Fruit fly (Drosophila melanogaster) whole organism, embryonic: ENCODE measurements around the gene Hn.

Experiments used
- B-H2 ChIP-seq: fragments of 200-800 bp; sonication (Bioruptor generic); optimal IDR thresholded peaks from 2 replicates; lab custom pipeline; 2018; ENCODE audit warnings: missing biosample characterization, mild to moderate bottlenecking, missing genetic modification characterization
- Blimp-1 ChIP-seq: fragments of 200-800 bp; sonication (Bioruptor generic); optimal IDR thresholded peaks from 3 replicates; lab custom pipeline; 2018; ENCODE audit warnings: missing biosample characterization, missing genetic modification characterization, mild to moderate bottlenecking, moderate library complexity, missing genetic modification reagents
- CG1024 ChIP-seq: fragments of 200-800 bp; sonication (Bioruptor generic); IDR thresholded peaks from 2 replicates; pipeline ENCODE4 v1.3.6; 2022; ENCODE audit warnings: missing biosample characterization, missing genetic modification characterization
- CG11456 ChIP-seq: fragments of 200-800 bp; sonication (Bioruptor generic); IDR thresholded peaks from 3 replicates; pipeline ENCODE4 v1.3.6; 2022; ENCODE audit warnings: missing biosample characterization, missing genetic modification characterization
- CG11504 ChIP-seq: fragments of 200-800 bp; sonication (Bioruptor generic); optimal IDR thresholded peaks from 3 replicates; lab custom pipeline; 2019; ENCODE audit warnings: missing biosample characterization, mild to moderate bottlenecking, missing genetic modification characterization, moderate library complexity
- CG11695 ChIP-seq: fragments of 200-800 bp; sonication (Bioruptor generic); IDR thresholded peaks from 3 replicates; pipeline ENCODE4 v1.3.6; 2022; ENCODE audit warnings: missing biosample characterization, missing genetic modification characterization
- CG12104 ChIP-seq: fragments of 200-800 bp; sonication (Bioruptor generic); optimal IDR thresholded peaks from 3 replicates; lab custom pipeline; 2016; ENCODE audit warnings: missing biosample characterization, missing genetic modification characterization
- CG15514 ChIP-seq: fragments of 200-800 bp; sonication (Bioruptor generic); optimal IDR thresholded peaks from 3 replicates; lab custom pipeline; 2017; ENCODE audit warnings: missing biosample characterization, missing genetic modification characterization, mild to moderate bottlenecking, moderate library complexity, missing genetic modification reagents
- CG1832 ChIP-seq: fragments of 200-800 bp; sonication (Bioruptor generic); optimal IDR thresholded peaks from 2 replicates; lab custom pipeline; 2017; ENCODE audit warnings: missing biosample characterization, mild to moderate bottlenecking, missing genetic modification characterization, inconsistent platforms
- CG2712 ChIP-seq: fragments of 200-800 bp; optimal IDR thresholded peaks from 3 replicates; lab custom pipeline; 2019; ENCODE audit warnings: missing biosample characterization, mild to moderate bottlenecking, missing genetic modification characterization, moderate library complexity
- CG31388 ChIP-seq: fragments of 200-800 bp; sonication (Bioruptor generic); optimal IDR thresholded peaks from 2 replicates; lab custom pipeline; 2016; ENCODE audit warnings: missing biosample characterization, missing genetic modification characterization
- CG3726 ChIP-seq: fragments of 200-800 bp; sonication (Bioruptor generic); IDR thresholded peaks from 3 replicates; pipeline ENCODE4, ENCODE4 v1.3.6; 2022; ENCODE audit warnings: missing biosample characterization, missing genetic modification characterization
- CG6175 ChIP-seq: fragments of 200-800 bp; sonication (Bioruptor generic); IDR thresholded peaks from 3 replicates; pipeline ENCODE4 v1.3.6; 2022; ENCODE audit warnings: missing biosample characterization, missing genetic modification characterization
- CG9876 ChIP-seq: fragments of 200-800 bp; sonication (Bioruptor generic); optimal IDR thresholded peaks from 2 replicates; lab custom pipeline; 2016; ENCODE audit warnings: missing biosample characterization, missing genetic modification characterization
- Dad ChIP-seq: fragments of 200-800 bp; sonication (Bioruptor generic); optimal IDR thresholded peaks from 3 replicates; lab custom pipeline; 2016; ENCODE audit warnings: missing biosample characterization, missing genetic modification characterization
- Doc2 ChIP-seq: fragments of 200-800 bp; sonication (Bioruptor generic); IDR thresholded peaks from 2 replicates; pipeline ENCODE4 v1.3.6; 2022; ENCODE audit warnings: missing biosample characterization, missing genetic modification characterization
- Fer3 ChIP-seq: fragments of 200-800 bp; sonication (Bioruptor generic); optimal IDR thresholded peaks from 2 replicates; lab custom pipeline; 2018; ENCODE audit warnings: missing biosample characterization, mild to moderate bottlenecking, missing genetic modification characterization, moderate library complexity
- Gug ChIP-seq: fragments of 200-800 bp; sonication (Bioruptor generic); IDR thresholded peaks from 4 replicates; pipeline ENCODE4 v1.3.6; 2022; ENCODE audit warnings: missing biosample characterization, missing genetic modification characterization
- H2.0 ChIP-seq: fragments of 200-800 bp; sonication (Bioruptor generic); IDR thresholded peaks from 2 replicates; pipeline ENCODE4 v1.3.6; 2022; ENCODE audit warnings: missing biosample characterization, missing genetic modification characterization
- Hey ChIP-seq: fragments of 200-800 bp; sonication (Bioruptor generic); optimal IDR thresholded peaks from 3 replicates; lab custom pipeline; 2018; ENCODE audit warnings: missing biosample characterization, mild to moderate bottlenecking, missing genetic modification characterization
- Hr51 ChIP-seq, 2 experiments: fragments of 200-800 bp; sonication (Bioruptor generic); optimal IDR thresholded peaks; 2 replicates in 1 of 2; 3 replicates in 1 of 2; lab custom pipeline; 2016 to 2018; ENCODE audit warnings: missing biosample characterization in 2 of 2, missing genetic modification characterization in 2 of 2, mild to moderate bottlenecking in 1 of 2, moderate library complexity in 1 of 2
- Med ChIP-seq: fragments of 200-800 bp; sonication (Bioruptor generic); peaks from one replicate; lab custom pipeline; 2016; ENCODE audit warnings: missing biosample characterization, missing genetic modification characterization, mild to moderate bottlenecking, inconsistent platforms, moderate library complexity
- NK7.1 ChIP-seq: fragments of 200-800 bp; sonication (Bioruptor generic); optimal IDR thresholded peaks from 3 replicates; lab custom pipeline; 2016; ENCODE audit warnings: missing biosample characterization, missing genetic modification characterization
- Nf-YB ChIP-seq: fragments of 200-800 bp; sonication (Bioruptor generic); optimal IDR thresholded peaks from 3 replicates; lab custom pipeline; 2019; ENCODE audit warnings: missing biosample characterization, mild to moderate bottlenecking, missing genetic modification characterization, moderate library complexity
- PHDP ChIP-seq: fragments of 200-800 bp; sonication (Bioruptor generic); optimal IDR thresholded peaks from 3 replicates; lab custom pipeline; 2018; ENCODE audit warnings: missing biosample characterization, mild to moderate bottlenecking, missing genetic modification characterization, moderate library complexity
- Ptx1 ChIP-seq: fragments of 200-800 bp; sonication (Bioruptor generic); IDR thresholded peaks from 2 replicates; pipeline ENCODE4 v1.3.6; 2022; ENCODE audit warnings: missing biosample characterization, missing genetic modification characterization
- Side ChIP-seq: fragments of 200-800 bp; sonication (Bioruptor generic); optimal IDR thresholded peaks from 2 replicates; lab custom pipeline; 2016; ENCODE audit warnings: missing biosample characterization, missing genetic modification characterization
- Sox102F ChIP-seq: fragments of 200-800 bp; sonication (Bioruptor generic); optimal IDR thresholded peaks from 2 replicates; lab custom pipeline; 2018; ENCODE audit warnings: missing biosample characterization, mild to moderate bottlenecking, missing genetic modification characterization, moderate library complexity
- Taf1 ChIP-seq: fragments of 200-800 bp; sonication (Bioruptor generic); IDR thresholded peaks from 2 replicates; pipeline ENCODE4 v1.3.6; 2022; ENCODE audit warnings: missing biosample characterization, missing genetic modification characterization
- bsh ChIP-seq, 2 experiments: fragments of 200-800 bp; sonication (Bioruptor generic); optimal IDR thresholded peaks; 2 replicates each; lab custom pipeline; 2017 to 2018; ENCODE audit warnings: mild to moderate bottlenecking in 2 of 2, missing biosample characterization in 2 of 2, missing genetic modification characterization in 2 of 2, moderate library complexity in 1 of 2
- corto ChIP-seq: fragments of 200-800 bp; sonication (Bioruptor generic); optimal IDR thresholded peaks from 2 replicates; lab custom pipeline; 2016; ENCODE audit warnings: missing biosample characterization, mild to moderate bottlenecking, missing genetic modification characterization, moderate library complexity
- dmrt11E ChIP-seq: fragments of 200-800 bp; sonication (Bioruptor generic); optimal IDR thresholded peaks from 3 replicates; lab custom pipeline; 2018; ENCODE audit warnings: missing biosample characterization, mild to moderate bottlenecking, missing genetic modification characterization, moderate library complexity
- emc ChIP-seq: fragments of 200-800 bp; sonication (Bioruptor generic); optimal IDR thresholded peaks from 2 replicates; lab custom pipeline; 2016; ENCODE audit warnings: missing biosample characterization, missing genetic modification characterization
- ems ChIP-seq: fragments of 200-800 bp; sonication (Bioruptor generic); optimal IDR thresholded peaks from 3 replicates; lab custom pipeline; 2016; ENCODE audit warnings: missing biosample characterization, missing genetic modification characterization
- fd96Cb ChIP-seq: fragments of 200-800 bp; sonication (Bioruptor generic); optimal IDR thresholded peaks from 2 replicates; lab custom pipeline; 2018; ENCODE audit warnings: missing biosample characterization, mild to moderate bottlenecking, missing genetic modification characterization, moderate library complexity
- grn ChIP-seq: fragments of 200-800 bp; sonication (Bioruptor generic); optimal IDR thresholded peaks from 3 replicates; lab custom pipeline; 2017; ENCODE audit warnings: missing biosample characterization, missing genetic modification characterization
- hkb ChIP-seq, 2 experiments: fragments of 200-800 bp in 1 of 2; fragments of >200 bp in 1 of 2; sonication (Bioruptor generic) in 1 of 2; IDR thresholded peaks in 1 of 2; optimal IDR thresholded peaks in 1 of 2; 2 replicates each; pipeline versions ENCODE4 v1.3.6 to Lab custom; 2017 to 2022; ENCODE audit warnings: missing biosample characterization in 1 of 2, missing genetic modification characterization in 1 of 2
- ind ChIP-seq: fragments of 200-800 bp; sonication (Bioruptor generic); optimal IDR thresholded peaks from 3 replicates; lab custom pipeline; 2016; ENCODE audit warnings: missing biosample characterization, missing genetic modification characterization
- lab ChIP-seq: fragments of 200-800 bp; sonication (Bioruptor generic); optimal IDR thresholded peaks from 3 replicates; lab custom pipeline; 2017; ENCODE audit warnings: missing biosample characterization, missing genetic modification characterization, mild to moderate bottlenecking, moderate library complexity, missing genetic modification reagents
- nau ChIP-seq: fragments of 200-800 bp; sonication (Bioruptor generic); optimal IDR thresholded peaks from 3 replicates; lab custom pipeline; 2017; ENCODE audit warnings: missing biosample characterization, mild to moderate bottlenecking, missing genetic modification characterization, missing genetic modification reagents
- pb ChIP-seq: fragments of 200-800 bp; sonication (Bioruptor generic); optimal IDR thresholded peaks from 3 replicates; lab custom pipeline; 2016; ENCODE audit warnings: missing biosample characterization, missing genetic modification characterization
- psq ChIP-seq: fragments of 200-800 bp; sonication (Bioruptor generic); optimal IDR thresholded peaks from 2 replicates; lab custom pipeline; 2017; ENCODE audit warnings: missing biosample characterization, missing genetic modification characterization
- ranshi ChIP-seq: fragments of 200-800 bp; sonication (Bioruptor generic); IDR thresholded peaks from 2 replicates; pipeline ENCODE4 v1.3.6; 2022; ENCODE audit warnings: missing biosample characterization, missing genetic modification characterization
- sens ChIP-seq: fragments of 200-800 bp; sonication (Bioruptor generic); peaks from one replicate; lab custom pipeline; 2016; ENCODE audit warnings: missing biosample characterization, missing genetic modification characterization
- sens-2 ChIP-seq: fragments of 200-800 bp; sonication (Bioruptor generic); IDR thresholded peaks from 2 replicates; pipeline ENCODE4 v1.3.6; 2022; ENCODE audit warnings: missing biosample characterization, missing genetic modification characterization
- sisA ChIP-seq: fragments of 200-800 bp; sonication (Bioruptor generic); IDR thresholded peaks from 2 replicates; pipeline ENCODE4 v1.3.6; 2022; ENCODE audit warnings: missing biosample characterization, missing genetic modification characterization
- tx ChIP-seq: fragments of 200-800 bp; sonication (Bioruptor generic); optimal IDR thresholded peaks from 2 replicates; lab custom pipeline; 2016; ENCODE audit warnings: missing biosample characterization, missing genetic modification characterization
- unpg ChIP-seq: fragments of 200-800 bp; sonication (Bioruptor generic); optimal IDR thresholded peaks from 3 replicates; lab custom pipeline; 2018; ENCODE audit warnings: missing biosample characterization, mild to moderate bottlenecking, missing genetic modification characterization, moderate library complexity
- vfl ChIP-seq: fragments of 200-800 bp; sonication (Bioruptor generic); optimal IDR thresholded peaks from 2 replicates; lab custom pipeline; 2016; ENCODE audit warnings: missing biosample characterization, missing genetic modification characterization
- vvl ChIP-seq: fragments of 200-800 bp; sonication (Bioruptor generic); IDR thresholded peaks from 2 replicates; pipeline ENCODE4 v1.3.6; 2022; ENCODE audit warnings: missing biosample characterization, missing genetic modification characterization

Hn gene

DNA sequence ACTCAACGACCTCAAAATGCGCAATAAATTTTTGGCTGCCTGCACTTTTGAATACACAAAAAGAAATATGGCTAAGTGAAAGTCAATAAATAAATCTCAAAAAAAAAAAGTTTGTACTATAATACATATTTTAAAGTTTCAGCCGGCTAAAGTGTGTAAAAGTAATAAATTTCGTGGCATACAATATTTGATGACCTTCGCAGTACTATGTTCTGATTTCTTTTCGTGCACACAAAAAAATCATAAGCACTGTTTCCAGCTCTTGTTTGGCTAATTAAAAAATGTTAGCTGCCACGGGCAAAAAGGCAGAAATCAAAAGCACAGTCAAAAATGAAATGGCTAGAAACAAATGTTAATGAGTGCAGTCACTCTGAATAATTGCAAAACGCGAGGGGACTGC lies 32.0 kb downstream of the Hn start (continued):
- TF ChIP-seq CG12104 (GFP tag; lab: Kevin White, UChicago) (no peak), dmrt11E (no peak), CG1024 (no peak), CG15514 (GFP tag; lab: Kevin White, UChicago) (no peak), CG9876 (GFP tag; lab: Kevin White, UChicago) (no peak), CG11456 (GFP tag; lab: Robert Waterston, UW) (no peak), Hr51 (GFP tag; optimal IDR thresholded peaks at IDR 0.05; lab: Kevin White, UChicago) (peak in 1 of 2 experiments; percentile 24), Blimp-1 (peak; percentile 48), ranshi (GFP tag; lab: Robert Waterston, UW) (0 out of 2 replicates have a peak, but pooled peaks have one; percentile 14), corto (GFP tag; lab: Kevin White, UChicago) (peak; percentile 90), Gug (GFP tag; lab: Robert Waterston, UW) (peak; percentile 25; the same call in 1 of the 4 replicates), H2.0 (GFP tag; lab: Robert Waterston, UW) (no peak), unpg (GFP tag; lab: Kevin White, UChicago) (peak; percentile 35), CG1832 (GFP tag; lab: Kevin White, UChicago) (no peak), Ptx1 (GFP tag; lab: Robert Waterston, UW) (peak; percentile 36; the same call in 1 of the 2 replicates), ind (GFP tag; lab: Kevin White, UChicago) (peak; percentile 26), Nf-YB (GFP tag; lab: Kevin White, UChicago) (no peak), Fer3 (tag; lab: Kevin White, UChicago) (peak; percentile 2), NK7.1 (GFP tag; lab: Kevin White, UChicago) (no peak), fd96Cb (no peak), emc (GFP tag; lab: Kevin White, UChicago) (no peak), CG3726 (0 out of 3 replicates have a peak, but pooled peaks have one; percentile 37), CG2712 (peak; percentile 2), lab (GFP tag; lab: Kevin White, UChicago) (peak; percentile 13), Side (GFP tag; lab: Kevin White, UChicago) (no peak), B-H2 (GFP tag; lab: Kevin White, UChicago) (no peak), ems (GFP tag; lab: Kevin White, UChicago) (no peak), vfl (GFP tag; lab: Kevin White, UChicago) (no peak), bsh (GFP tag; optimal IDR thresholded peaks at IDR 0.05; lab: Kevin White, UChicago) (peak in 1 of 2 experiments; percentile 34), sisA (GFP tag; lab: Robert Waterston, UW) (0 out of 2 replicates have a peak, but pooled peaks have one; percentile 10), Med (GFP tag; lab: Kevin White, UChicago) (peak; percentile 75), PHDP (peak; percentile 16), tx (GFP tag; lab: Kevin White, UChicago) (no peak), Doc2 (GFP tag; lab: Robert Waterston, UW) (no peak), sens-2 (GFP tag; lab: Robert Waterston, UW) (0 out of 2 replicates have a peak, but pooled peaks have one; percentile 31), pb (GFP tag; lab: Kevin White, UChicago) (no peak), hkb (optimal IDR thresholded peaks at IDR 0.05; lab: Kevin White, UChicago) (no peak), hkb (GFP tag; IDR thresholded peaks at IDR 0.05; lab: Robert Waterston, UW) (peak; percentile 24; the same call in 1 of the 2 replicates), CG6175 (GFP tag; lab: Robert Waterston, UW) (no peak), grn (no peak), CG11504 (tag; lab: Kevin White, UChicago) (peak; percentile 30), CG11695 (GFP tag; lab: Robert Waterston, UW) (0 out of 3 replicates have a peak, but pooled peaks have one; percentile 9), CG31388 (GFP tag; lab: Kevin White, UChicago) (no peak), Hey (tag; lab: Kevin White, UChicago) (no peak), Taf1 (GFP tag; lab: Robert Waterston, UW) (no peak), sens (GFP tag; lab: Kevin White, UChicago) (peak; percentile 35), psq (no peak), nau (GFP tag; lab: Kevin White, UChicago) (no peak), Dad (GFP tag; lab: Kevin White, UChicago) (no peak), Sox102F (GFP tag; lab: Kevin White, UChicago) (peak; percentile 51), vvl (peak; percentile 32; the same call in 1 of the 2 replicates)
